Fruit fly (Drosophila melanogaster) whole organism, embryonic: Measurements from ENCODE around the gene CG11898.

Experiments
- Awh ChIP-seq: fragments of 200-800 bp; sonication (Bioruptor generic); IDR thresholded peaks from 2 replicates; pipeline ENCODE4, ENCODE4 v1.3.6; 2022; ENCODE audit warnings: missing biosample characterization, missing genetic modification characterization
- CG10431 ChIP-seq: fragments of 200-800 bp; sonication (Bioruptor generic); optimal IDR thresholded peaks from 3 replicates; lab custom pipeline; 2018; ENCODE audit warnings: missing biosample characterization, mild to moderate bottlenecking, missing genetic modification characterization
- CG10654 ChIP-seq: fragments of 200-800 bp; sonication (Bioruptor generic); optimal IDR thresholded peaks from 2 replicates; lab custom pipeline; 2016; ENCODE audit warnings: missing biosample characterization, missing genetic modification characterization
- CG12942 ChIP-seq: fragments of 200-800 bp; sonication (Bioruptor generic); optimal IDR thresholded peaks from 3 replicates; lab custom pipeline; 2016; ENCODE audit warnings: missing biosample characterization, missing genetic modification characterization
- CG13287 ChIP-seq: fragments of 200-800 bp; sonication (Bioruptor generic); IDR thresholded peaks from 2 replicates; pipeline ENCODE4 v1.3.6; 2022; ENCODE audit warnings: missing biosample characterization, missing genetic modification characterization; ENCODE audit not compliant: partially characterized antibody
- CG13424 ChIP-seq: fragments of 200-800 bp; sonication (Bioruptor generic); optimal IDR thresholded peaks from 2 replicates; lab custom pipeline; 2019; ENCODE audit warnings: missing biosample characterization, mild to moderate bottlenecking, missing genetic modification characterization, moderate library complexity
- CG13624 ChIP-seq: fragments of 200-800 bp; sonication (Bioruptor generic); optimal IDR thresholded peaks from 2 replicates; lab custom pipeline; 2016; ENCODE audit warnings: missing biosample characterization, missing genetic modification characterization
- CG16813 ChIP-seq: fragments of 200-800 bp; sonication (Bioruptor generic); IDR thresholded peaks from 3 replicates; pipeline ENCODE4 v1.3.6; 2022; ENCODE audit warnings: missing biosample characterization, missing genetic modification characterization; ENCODE audit not compliant: partially characterized antibody
- CG17361 ChIP-seq: fragments of 200-800 bp; sonication (Bioruptor generic); IDR thresholded peaks from 3 replicates; pipeline ENCODE4 v1.3.6; 2022; ENCODE audit warnings: missing biosample characterization, missing genetic modification characterization
- CG17802 ChIP-seq: fragments of 200-800 bp; sonication (Bioruptor generic); optimal IDR thresholded peaks from 2 replicates; lab custom pipeline; 2018; ENCODE audit warnings: missing biosample characterization, mild to moderate bottlenecking, missing genetic modification characterization, moderate library complexity
- CG2129 ChIP-seq: fragments of 200-800 bp; sonication (Bioruptor generic); IDR thresholded peaks from 2 replicates; pipeline ENCODE4 v1.3.6; 2022; ENCODE audit warnings: missing biosample characterization, missing genetic modification characterization; ENCODE audit not compliant: partially characterized antibody
- CG30403 ChIP-seq: fragments of 200-800 bp; sonication (Bioruptor generic); optimal IDR thresholded peaks from 3 replicates; lab custom pipeline; 2016; ENCODE audit warnings: missing biosample characterization, missing genetic modification characterization
- CG30431 ChIP-seq: fragments of 200-800 bp; sonication (Bioruptor generic); optimal IDR thresholded peaks from 2 replicates; lab custom pipeline; 2017; ENCODE audit warnings: missing biosample characterization, missing genetic modification characterization
- CG3281 ChIP-seq: fragments of 200-800 bp; sonication (Bioruptor generic); optimal IDR thresholded peaks from 3 replicates; lab custom pipeline; 2017; ENCODE audit warnings: missing biosample characterization, mild to moderate bottlenecking, missing genetic modification characterization
- CG42726 ChIP-seq: fragments of 200-800 bp; sonication (Bioruptor generic); IDR thresholded peaks from 2 replicates; pipeline ENCODE4 v1.3.6; 2022; ENCODE audit warnings: missing biosample characterization, missing genetic modification characterization; ENCODE audit not compliant: partially characterized antibody
- CG4424 ChIP-seq: fragments of 200-800 bp; sonication (Bioruptor generic); optimal IDR thresholded peaks from 3 replicates; lab custom pipeline; 2016; ENCODE audit warnings: missing biosample characterization, missing genetic modification characterization
- CG4854 ChIP-seq: fragments of 200-800 bp; sonication (Bioruptor generic); optimal IDR thresholded peaks from 2 replicates; lab custom pipeline; 2016; ENCODE audit warnings: missing biosample characterization, missing genetic modification characterization, inconsistent platforms
- CG5953 ChIP-seq: fragments of 200-800 bp; sonication (Bioruptor generic); IDR thresholded peaks from 2 replicates; pipeline ENCODE4 v1.3.6; 2022; ENCODE audit warnings: missing biosample characterization, missing genetic modification characterization
- CG9932 ChIP-seq: fragments of 200-800 bp; sonication (Bioruptor generic); IDR thresholded peaks from 2 replicates; pipeline ENCODE4 v1.3.6; 2022; ENCODE audit warnings: missing biosample characterization, missing genetic modification characterization
- Dad ChIP-seq: fragments of 200-800 bp; sonication (Bioruptor generic); optimal IDR thresholded peaks from 3 replicates; lab custom pipeline; 2016; ENCODE audit warnings: missing biosample characterization, missing genetic modification characterization
- Dfd ChIP-seq, 2 experiments: fragments of >200 bp; optimal IDR thresholded peaks; 2 replicates each; lab custom pipeline; 2017; ENCODE audit warnings: missing biosample characterization in 2 of 2, missing genetic modification characterization in 2 of 2
- Doc3 ChIP-seq: fragments of 200-800 bp; sonication (Bioruptor generic); IDR thresholded peaks from 3 replicates; pipeline ENCODE4 v1.3.6; 2022; ENCODE audit warnings: missing biosample characterization, missing genetic modification characterization; ENCODE audit not compliant: partially characterized antibody
- Fer1 ChIP-seq: fragments of 200-800 bp; sonication (Bioruptor generic); optimal IDR thresholded peaks from 2 replicates; lab custom pipeline; 2017; ENCODE audit warnings: missing biosample characterization, mild to moderate bottlenecking, missing genetic modification characterization
- Fer2 ChIP-seq: fragments of 200-800 bp; sonication (Bioruptor generic); optimal IDR thresholded peaks from 2 replicates; lab custom pipeline; 2018; ENCODE audit warnings: missing biosample characterization, mild to moderate bottlenecking, missing genetic modification characterization, moderate library complexity
- H2.0 ChIP-seq: fragments of 200-800 bp; sonication (Bioruptor generic); IDR thresholded peaks from 2 replicates; pipeline ENCODE4 v1.3.6; 2022; ENCODE audit warnings: missing biosample characterization, missing genetic modification characterization
- HLH3B ChIP-seq: fragments of 200-800 bp; sonication (Bioruptor generic); IDR thresholded peaks from 2 replicates; pipeline ENCODE4 v1.3.6; 2022; ENCODE audit warnings: missing biosample characterization, missing genetic modification characterization
- Hand ChIP-seq: fragments of 200-800 bp; sonication (Bioruptor generic); optimal IDR thresholded peaks from 2 replicates; lab custom pipeline; 2017; ENCODE audit warnings: mild to moderate bottlenecking, missing biosample characterization, missing genetic modification reagents, missing genetic modification characterization
- Hey ChIP-seq: fragments of 200-800 bp; sonication (Bioruptor generic); optimal IDR thresholded peaks from 3 replicates; lab custom pipeline; 2018; ENCODE audit warnings: missing biosample characterization, mild to moderate bottlenecking, missing genetic modification characterization
- NK7.1 ChIP-seq: fragments of 200-800 bp; sonication (Bioruptor generic); optimal IDR thresholded peaks from 3 replicates; lab custom pipeline; 2016; ENCODE audit warnings: missing biosample characterization, missing genetic modification characterization
- Ravus ChIP-seq: fragments of 200-800 bp; sonication (Bioruptor generic); IDR thresholded peaks from 2 replicates; pipeline ENCODE4 v1.3.6; 2022; ENCODE audit warnings: missing biosample characterization, missing genetic modification characterization
- Trl ChIP-seq, 3 experiments: fragments of >200 bp in 2 of 3; fragments of 200-800 bp in 1 of 3; sonication (Bioruptor generic) in 1 of 3; optimal IDR thresholded peaks; 2 replicates in 1 of 3; 3 replicates in 2 of 3; lab custom pipeline; 2016 to 2017; ENCODE audit warnings: missing biosample characterization in 1 of 3, missing genetic modification characterization in 1 of 3
- Vsx1 ChIP-seq: fragments of 200-800 bp; sonication (Bioruptor generic); optimal IDR thresholded peaks from 2 replicates; lab custom pipeline; 2017; ENCODE audit warnings: missing biosample characterization, mild to moderate bottlenecking, missing genetic modification characterization, missing genetic modification reagents
- aop ChIP-seq: fragments of 200-800 bp; sonication (Bioruptor generic); IDR thresholded peaks from 2 replicates; pipeline ENCODE4 v1.3.6; 2022; ENCODE audit warnings: missing biosample characterization, missing genetic modification characterization
- ato ChIP-seq: fragments of 200-800 bp; sonication (Bioruptor generic); IDR thresholded peaks from 2 replicates; pipeline ENCODE4 v1.3.6; 2022; ENCODE audit warnings: missing biosample characterization, missing genetic modification characterization; ENCODE audit not compliant: partially characterized antibody
- ci ChIP-seq: fragments of 200-800 bp; sonication (Bioruptor generic); IDR thresholded peaks from 3 replicates; pipeline ENCODE4 v1.3.6; 2022; ENCODE audit warnings: missing biosample characterization, missing genetic modification characterization
- crp ChIP-seq, 2 experiments: fragments of 200-800 bp; sonication (Bioruptor generic); optimal IDR thresholded peaks; 2 replicates in 1 of 2; 3 replicates in 1 of 2; lab custom pipeline; 2017; ENCODE audit warnings: missing biosample characterization in 2 of 2, missing genetic modification characterization in 2 of 2, mild to moderate bottlenecking in 1 of 2, moderate library complexity in 1 of 2
- dan ChIP-seq: fragments of 200-800 bp; sonication (Bioruptor generic); IDR thresholded peaks from 2 replicates; pipeline ENCODE4 v1.3.6; 2022; ENCODE audit warnings: missing biosample characterization, missing genetic modification characterization
- exex ChIP-seq: fragments of 200-800 bp; sonication (Bioruptor generic); optimal IDR thresholded peaks from 4 replicates; lab custom pipeline; 2018; ENCODE audit warnings: missing biosample characterization, mild to moderate bottlenecking, missing genetic modification characterization, moderate library complexity
- ham ChIP-seq: fragments of 200-800 bp; sonication (Bioruptor generic); IDR thresholded peaks from 2 replicates; pipeline ENCODE4 v1.3.6; 2022; ENCODE audit warnings: missing biosample characterization, missing genetic modification characterization
- inv ChIP-seq: fragments of 200-800 bp; sonication (Bioruptor generic); IDR thresholded peaks from 2 replicates; pipeline ENCODE4 v1.3.6; 2022; ENCODE audit warnings: missing biosample characterization, missing genetic modification characterization; ENCODE audit not compliant: partially characterized antibody
- kay ChIP-seq: fragments of 200-800 bp; sonication (Bioruptor generic); optimal IDR thresholded peaks from 2 replicates; lab custom pipeline; 2016; ENCODE audit warnings: missing biosample characterization, missing genetic modification characterization
- nmo ChIP-seq: fragments of 200-800 bp; sonication (Bioruptor generic); optimal IDR thresholded peaks from 2 replicates; lab custom pipeline; 2018; ENCODE audit warnings: missing biosample characterization, mild to moderate bottlenecking, missing genetic modification characterization, moderate library complexity
- oc ChIP-seq: fragments of 200-800 bp; sonication (Bioruptor generic); optimal IDR thresholded peaks from 2 replicates; lab custom pipeline; 2018; ENCODE audit warnings: missing biosample characterization, mild to moderate bottlenecking, missing genetic modification characterization, moderate library complexity
- p53 ChIP-seq: fragments of 200-800 bp; sonication (Bioruptor generic); optimal IDR thresholded peaks from 2 replicates; lab custom pipeline; 2016; ENCODE audit warnings: missing biosample characterization, missing genetic modification characterization
- repo ChIP-seq: fragments of 200-800 bp; sonication (Bioruptor generic); optimal IDR thresholded peaks from 2 replicates; lab custom pipeline; 2016; ENCODE audit warnings: missing biosample characterization, missing genetic modification characterization
- sc ChIP-seq, 3 experiments: fragments of >200 bp in 2 of 3; fragments of 200-800 bp in 1 of 3; sonication (Bioruptor generic) in 1 of 3; optimal IDR thresholded peaks; 2 replicates in 2 of 3; 3 replicates in 1 of 3; lab custom pipeline; 2017; ENCODE audit warnings: mild to moderate bottlenecking in 1 of 3, missing biosample characterization in 1 of 3, missing genetic modification characterization in 1 of 3, missing genetic modification reagents in 1 of 3
- ssp ChIP-seq: fragments of 200-800 bp; sonication (Bioruptor generic); IDR thresholded peaks from 2 replicates; pipeline ENCODE4 v1.3.6; 2022; ENCODE audit warnings: missing biosample characterization, missing genetic modification characterization
- unc-4 ChIP-seq: fragments of 200-800 bp; sonication (Bioruptor generic); IDR thresholded peaks from 2 replicates; pipeline ENCODE4 v1.3.6; 2022; ENCODE audit warnings: missing biosample characterization, missing genetic modification characterization; ENCODE audit not compliant: partially characterized antibody
- yki ChIP-seq: fragments of >200 bp; optimal IDR thresholded peaks from 3 replicates; lab custom pipeline; 2018
- zfh2 ChIP-seq: fragments of 200-800 bp; sonication (Bioruptor generic); optimal IDR thresholded peaks from 2 replicates; lab custom pipeline; 2016; ENCODE audit warnings: missing biosample characterization, missing genetic modification characterization

The CG11898 gene

dm6 chr3R:29153197-29153644 is 12.2 kb upstream of the CG11898 start, which contains the start of the genes Slbp and Rpn2 (continued):
- TF ChIP-seq CG9932 (GFP tag; lab: Robert Waterston, UW) (peak; percentile 74), ci (GFP tag; lab: Robert Waterston, UW) (0 out of 3 replicates have a peak, but pooled peaks have one; percentile 52), CG4854 (peak; percentile 37), unc-4 (GFP tag; lab: Robert Waterston, UW) (peak; percentile 97), CG30431 (GFP tag; lab: Kevin White, UChicago) (no peak), crp (GFP tag; optimal IDR thresholded peaks at IDR 0.05; lab: Kevin White, UChicago) (peak in 1 of 2 experiments; percentile 35), Awh (GFP tag; lab: Robert Waterston, UW) (no peak), CG10431 (GFP tag; lab: Kevin White, UChicago) (no peak), NK7.1 (GFP tag; lab: Kevin White, UChicago) (no peak), zfh2 (peak; percentile 66), CG16813 (peak; percentile 90), Hey (tag; lab: Kevin White, UChicago) (no peak), ato (GFP tag; lab: Robert Waterston, UW) (peak; percentile 74; the same call in 1 of the 2 replicates), CG5953 (GFP tag; lab: Robert Waterston, UW) (no peak), HLH3B (no peak), CG13624 (GFP tag; lab: Kevin White, UChicago) (peak; percentile 62), CG17361 (no peak), repo (GFP tag; lab: Kevin White, UChicago) (peak; percentile 6), H2.0 (GFP tag; lab: Robert Waterston, UW) (no peak), yki (lab: Kevin White, UChicago) (no peak), CG30403 (GFP tag; lab: Kevin White, UChicago) (peak; percentile 21), Doc3 (GFP tag; lab: Robert Waterston, UW) (peak; percentile 95), CG2129 (GFP tag; lab: Robert Waterston, UW) (peak; percentile 93), sc (optimal IDR thresholded peaks at IDR 0.05; lab: Kevin White, UChicago) (no peak), sc (GFP tag; optimal IDR thresholded peaks at IDR 0.05; lab: Kevin White, UChicago) (no peak), oc (tag; lab: Kevin White, UChicago) (no peak), CG10654 (GFP tag; lab: Kevin White, UChicago) (no peak), kay (GFP tag; lab: Kevin White, UChicago) (no peak), CG17802 (tag; lab: Kevin White, UChicago) (no peak), nmo (GFP tag; lab: Kevin White, UChicago) (peak; percentile 74), Dad (GFP tag; lab: Kevin White, UChicago) (peak; percentile 48), CG13287 (GFP tag; lab: Robert Waterston, UW) (peak; percentile 98), Ravus (no peak), CG12942 (peak; percentile 2), Fer2 (tag; lab: Kevin White, UChicago) (no peak), p53 (peak; percentile 49), CG4424 (GFP tag; lab: Kevin White, UChicago) (no peak), exex (tag; lab: Kevin White, UChicago) (peak; percentile 30), Hand (GFP tag; lab: Kevin White, UChicago) (no peak), aop (GFP tag; lab: Robert Waterston, UW) (no peak), Fer1 (peak; percentile 68), CG42726 (GFP tag; lab: Robert Waterston, UW) (peak; percentile 87), inv (GFP tag; lab: Robert Waterston, UW) (peak; percentile 87), CG3281 (GFP tag; lab: Kevin White, UChicago) (peak; percentile 20), dan (GFP tag; lab: Robert Waterston, UW) (no peak), CG13424 (tag; lab: Kevin White, UChicago) (no peak), ham (GFP tag; lab: Robert Waterston, UW) (no peak), Trl (optimal IDR thresholded peaks at IDR 0.05; lab: Kevin White, UChicago) (no peak), Trl (GFP tag; optimal IDR thresholded peaks at IDR 0.05; lab: Kevin White, UChicago) (peak; percentile 42), ssp (GFP tag; lab: Robert Waterston, UW) (peak; percentile 34; the same call in 1 of the 2 replicates), Dfd (GFP tag; optimal IDR thresholded peaks at IDR 0.05; lab: Kevin White, UChicago) (no peak), Vsx1 (no peak)
